Fruit fly (Drosophila melanogaster) S2 (cell line): ENCODE results near the gene CG7606.

ENCODE experiments used
- CG8478 ChIP-seq: fragments of >200 bp; optimal IDR thresholded peaks from 2 replicates; lab custom pipeline; 2018
- CTCF ChIP-seq, 2 experiments: fragments of >200 bp; optimal IDR thresholded peaks; 2 replicates each; lab custom pipeline; 2018

DNA sequence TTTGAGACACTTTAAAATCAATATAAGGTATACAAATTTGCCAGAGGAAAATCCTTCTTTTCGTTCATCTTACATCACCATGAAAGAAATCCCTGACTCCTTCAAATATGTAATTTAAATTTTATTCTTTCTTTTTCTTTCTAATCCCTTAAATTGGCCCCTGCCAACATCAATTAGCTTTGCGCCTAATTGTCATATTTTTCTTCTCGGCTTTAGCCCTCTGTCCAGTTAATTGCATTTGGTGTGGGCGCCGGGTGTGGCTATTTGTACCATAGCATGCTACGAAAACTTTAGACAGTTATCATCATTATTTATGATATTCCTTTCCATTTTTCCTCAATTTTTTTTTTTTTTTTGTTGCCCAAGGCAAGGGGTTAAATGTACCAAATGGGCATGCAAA is 34.1 kb downstream of the CG7606 start, which contains the start of gene CG43175:
- TF ChIP-seq CG8478 (lab: Kevin White, UChicago) (no peak), CTCF (optimal IDR thresholded peaks at IDR 0.05; lab: Kevin White, UChicago) (no peak)
